Worm (Caenorhabditis elegans): ENCODE results near the gene mans-4.

ce11 chrIV:9032550-9032949 lies 45.8 kb downstream of the mans-4 start, which contains the start of gene C53D6.6:
- no peak for TF ChIP-seq T22C8.4 (GFP tag; IDR thresholded peaks at IDR 0.05)
- no peak for TF ChIP-seq klf-2 (GFP tag; conservative IDR thresholded peaks at IDR 0.05)
- TF ChIP-seq ref-1 (GFP tag; conservative IDR thresholded peaks at IDR 0.05), result no peak
- TF ChIP-seq tab-1 (GFP tag; IDR thresholded peaks at IDR 0.05), result no peak
- TF ChIP-seq cog-1 (tag; optimal IDR thresholded peaks at IDR 0.05), result no peak
- no peak for TF ChIP-seq ztf-23 (GFP tag; IDR thresholded peaks at IDR 0.05)
- TF ChIP-seq med-1 (GFP tag; optimal IDR thresholded peaks at IDR 0.05; ENCODE audit: insufficient read depth), result no peak
- TF ChIP-seq ztf-29 (GFP tag; IDR thresholded peaks at IDR 0.05), result no peak
